Fruit fly (Drosophila melanogaster) ovary, adult (tissue): ENCODE measurements around the gene gnu.

Experiments
- CG17801 ChIP-seq: fragments of 200-800 bp; optimal IDR thresholded peaks from 2 replicates; lab custom pipeline; 2019; ENCODE audit warnings: missing biosample characterization, mild to moderate bottlenecking, missing genetic modification characterization, moderate library complexity; ENCODE audit not compliant: partially characterized antibody

The gnu gene

DNA sequence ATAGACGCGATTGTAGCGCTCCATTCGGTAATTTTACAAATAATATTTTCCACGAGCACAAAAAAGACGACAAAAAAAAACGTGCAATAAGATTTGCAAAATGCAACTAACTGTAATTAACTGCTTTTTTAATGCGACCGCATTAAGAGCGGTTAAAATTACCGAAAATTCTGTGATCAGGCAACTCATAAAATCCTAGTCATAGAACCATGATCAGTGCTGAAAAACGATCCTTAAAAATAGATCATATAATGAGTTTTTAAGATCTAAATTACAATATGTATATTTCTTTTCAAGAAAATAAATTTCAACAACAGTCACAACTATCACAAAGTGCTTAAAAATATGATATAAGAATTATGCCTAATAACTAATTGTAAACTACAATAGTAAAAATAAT, at the start of gene gnu:
Gene gnu (minus strand): TSS at position 125 of the 400 bp plus-strand sequence.
- no peak for TF ChIP-seq CG17801 (GFP tag; lab: Kevin White, UChicago)

dm6 chr3L:14847415-14847814, 44.3 kb upstream of the gnu start:
- TF ChIP-seq CG17801 (GFP tag; lab: Kevin White, UChicago): no peak

DNA sequence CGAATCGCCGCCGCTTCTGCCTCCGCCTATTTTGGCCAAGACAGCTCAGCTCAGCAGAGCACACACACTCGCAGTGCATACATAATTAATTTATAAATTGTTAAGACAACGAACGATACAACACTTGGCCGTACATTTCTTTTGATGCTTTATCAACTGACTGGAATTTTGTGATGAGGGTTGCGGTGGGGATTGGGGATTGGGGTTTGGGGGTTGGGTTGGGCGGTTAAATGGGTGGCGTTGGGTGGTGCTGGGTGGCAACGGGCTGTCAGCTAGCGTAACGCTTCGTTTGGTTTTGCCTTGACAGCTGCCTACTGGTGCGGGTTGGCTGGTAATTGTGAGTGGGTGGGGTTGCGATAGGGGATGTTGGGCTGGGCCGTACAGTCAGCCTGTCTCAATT, 19.2 kb upstream of the gnu start:
- no peak for TF ChIP-seq CG17801 (GFP tag; lab: Kevin White, UChicago)

dm6 chr3L:14821133-14821532, 18.0 kb upstream of the gnu start:
- no peak for TF ChIP-seq CG17801 (GFP tag; lab: Kevin White, UChicago)

DNA sequence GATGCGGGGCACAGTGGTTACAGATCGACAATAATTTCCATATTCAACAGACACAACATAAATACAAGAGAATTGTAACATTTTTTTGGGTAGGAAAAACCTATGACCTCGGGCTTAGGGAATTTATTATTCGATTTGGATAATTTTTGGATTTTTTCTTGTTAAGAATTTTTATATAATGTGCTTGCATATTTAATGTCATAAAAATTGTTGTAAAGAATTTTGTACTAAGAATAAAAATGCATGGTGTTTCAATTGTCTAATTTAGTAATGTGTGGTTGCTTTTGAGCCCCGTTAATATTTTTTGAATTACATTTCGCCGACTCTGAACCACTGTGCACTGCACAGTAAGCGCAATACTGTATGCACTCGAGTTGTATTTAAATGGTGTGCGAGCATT, 13.5 kb upstream of the gnu start:
- no peak for TF ChIP-seq CG17801 (GFP tag; lab: Kevin White, UChicago)

DNA sequence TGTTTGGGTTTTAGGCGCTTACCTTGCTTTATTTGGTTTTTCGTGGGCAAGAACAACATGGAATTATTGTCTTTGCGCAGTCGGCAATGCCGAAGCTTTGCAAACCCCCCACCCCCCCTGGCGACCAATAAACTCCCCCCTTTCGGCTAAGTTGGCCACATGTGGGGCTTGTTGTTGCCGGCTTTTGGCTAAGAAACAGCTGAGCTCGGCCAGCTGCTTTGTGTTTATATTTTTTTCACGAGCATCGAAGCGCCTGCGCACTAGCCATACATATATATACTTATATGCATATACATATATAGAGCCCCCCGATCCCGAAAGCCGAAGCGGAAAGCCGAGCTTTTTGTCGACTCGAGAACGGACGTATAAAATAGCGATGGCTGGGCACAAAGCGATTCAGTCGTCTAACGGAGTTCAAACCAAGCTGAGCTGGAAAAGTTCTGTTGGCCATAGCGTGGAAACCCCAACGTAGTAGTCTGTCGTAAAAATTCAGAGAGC, 1.6 kb upstream of the gnu start, which contains the start of gene CG17839:
Gene CG17839 (plus strand): TSS at position 413 of the 498 bp plus-strand sequence.
- no peak for TF ChIP-seq CG17801 (GFP tag; lab: Kevin White, UChicago)

DNA sequence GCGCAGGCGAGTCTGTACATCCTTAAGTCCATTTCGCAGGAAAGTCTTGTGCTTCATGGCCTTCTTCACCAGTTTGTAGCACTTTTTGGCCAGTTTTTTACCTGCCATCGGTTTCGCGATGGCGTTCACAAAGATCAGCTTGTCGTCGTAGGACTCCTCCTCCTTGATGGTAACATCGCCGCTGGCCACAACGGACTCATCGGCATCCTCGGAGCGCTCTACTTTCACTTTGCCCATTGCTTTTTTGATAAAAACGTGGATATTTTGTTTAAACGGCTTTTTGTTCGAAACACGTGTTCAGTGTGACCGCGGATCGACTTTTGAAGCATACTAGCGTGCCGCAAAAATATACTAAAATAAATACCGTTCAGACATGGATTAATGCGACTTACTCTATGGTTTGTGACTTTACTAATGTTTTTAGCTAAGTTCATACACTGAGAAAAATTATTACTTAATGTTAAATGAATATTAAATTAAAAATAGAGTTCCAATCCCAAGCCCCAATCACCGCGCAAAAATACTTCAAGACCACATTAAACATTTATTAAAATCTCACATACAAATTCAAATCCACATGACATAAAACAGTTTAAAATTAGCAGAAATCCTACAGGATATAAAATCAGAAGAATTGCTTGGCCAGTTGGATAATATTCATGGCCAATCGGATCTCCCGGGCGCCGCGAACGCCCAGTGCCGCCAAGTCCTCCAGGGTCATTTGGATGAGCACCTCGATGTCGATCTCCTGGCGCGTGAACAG, 1.1 kb downstream of the gnu start, which contains the start of gene NHP2:
Gene NHP2 (minus strand): TSS at position 315 of the 763 bp plus-strand sequence.
- peak; percentile 53 for TF ChIP-seq CG17801 (GFP tag; lab: Kevin White, UChicago)

- TF ChIP-seq CG17801 (GFP tag; lab: Kevin White, UChicago): no peak
Measured at dm6 chr3L:14790849-14791646, 12.1 kb downstream of the gnu start.

- TF ChIP-seq CG17801 (GFP tag; lab: Kevin White, UChicago): peak; percentile 73
Measured at dm6 chr3L:14790127-14790589, 13.0 kb downstream of the gnu start.

dm6 chr3L:14789676-14790075, 13.5 kb downstream of the gnu start, which contains the start of gene Helz:
Helz (plus strand) TSS chr3L:14789935.
- TF ChIP-seq CG17801 (GFP tag; lab: Kevin White, UChicago): peak; percentile 2

dm6 chr3L:14786230-14786850, 16.8 kb downstream of the gnu start, which contains the start of the genes bmm and Tdrd3:
bmm (minus strand) TSS chr3L:14786412.
Tdrd3 (plus strand) TSS chr3L:14786791.
- TF ChIP-seq CG17801 (GFP tag; lab: Kevin White, UChicago): peak; percentile 82

- peak; percentile 87 for TF ChIP-seq CG17801 (GFP tag; lab: Kevin White, UChicago)
Measured at dm6 chr3L:14785492-14785916, 17.7 kb downstream of the gnu start.

DNA sequence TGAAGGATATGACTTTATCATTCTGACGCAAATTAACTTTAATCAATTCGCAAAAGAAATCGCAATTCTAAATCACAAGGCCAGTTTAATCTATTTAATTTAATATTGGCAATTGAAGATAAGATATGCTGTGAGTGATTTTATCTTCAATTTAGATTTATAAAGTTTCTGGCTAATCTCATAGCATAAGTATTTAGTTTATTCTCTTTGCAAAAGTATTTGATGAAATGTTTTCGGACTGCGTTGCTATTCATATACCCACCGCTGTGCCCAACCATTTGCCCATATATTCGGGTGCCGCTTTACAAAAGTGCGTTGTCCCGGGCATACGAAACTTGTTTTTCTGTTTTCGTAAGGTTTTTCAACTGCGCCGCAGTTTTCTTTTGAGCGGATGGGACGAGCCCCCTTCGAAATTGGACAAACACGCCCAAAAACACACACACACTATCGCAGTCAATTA, 18.2 kb downstream of the gnu start:
- TF ChIP-seq CG17801 (GFP tag; lab: Kevin White, UChicago): peak; percentile 5

- no peak for TF ChIP-seq CG17801 (GFP tag; lab: Kevin White, UChicago)
Measured at dm6 chr3L:14784241-14784948, 18.8 kb downstream of the gnu start.
